Fruit fly (Drosophila melanogaster): ENCODE data around the gene mRpS30.

DNA sequence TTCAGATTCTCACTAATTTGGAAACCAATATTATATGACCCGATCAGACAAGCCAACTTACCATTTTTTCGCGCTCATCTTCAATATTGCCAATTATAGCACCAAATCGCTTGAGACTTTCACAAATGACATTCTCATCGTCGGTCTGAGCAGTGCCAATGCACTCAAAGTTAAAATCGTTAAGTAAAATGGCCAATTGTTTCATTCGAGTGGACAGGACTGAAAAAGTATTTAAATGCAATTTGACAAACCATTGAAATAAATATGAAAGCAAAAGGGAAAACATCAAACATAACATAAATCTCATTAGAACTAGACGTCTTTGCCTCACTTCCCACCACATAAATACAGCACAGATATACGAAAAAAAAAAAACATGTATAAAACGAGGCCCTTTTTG lies 29.8 kb upstream of the mRpS30 start, which contains the start of gene CG8260:
- TF ChIP-seq CTCF (optimal IDR thresholded peaks at IDR 0.05) (no peak), CG8478 (optimal IDR thresholded peaks at IDR 0.05) (no peak)

Data from S2 (cell line).